Worm (Caenorhabditis elegans): ENCODE results near the gene Y111B2A.1.

DNA sequence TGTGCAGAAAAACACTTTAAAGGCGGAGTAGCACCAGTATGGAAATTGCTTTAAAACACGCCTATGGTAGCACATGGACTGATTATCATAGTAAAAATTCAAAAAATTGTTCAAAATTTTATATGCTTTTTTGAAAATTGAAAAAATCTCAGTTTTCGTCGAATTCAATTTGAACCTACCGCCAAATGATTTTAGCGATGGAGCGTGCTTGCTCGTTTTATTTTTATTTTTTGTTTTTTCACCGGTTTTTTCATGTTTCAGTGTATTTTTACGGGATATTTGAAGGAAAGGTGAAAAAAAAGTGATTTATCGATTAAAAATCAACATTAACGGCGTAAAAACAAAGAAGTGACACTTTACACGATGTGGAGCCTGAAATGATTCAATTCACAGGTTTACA, 38.5 kb upstream of the Y111B2A.1 start:
- TF ChIP-seq ama-1 (optimal IDR thresholded peaks at IDR 0.05) (no peak), snpc-4 (tag; optimal IDR thresholded peaks at IDR 0.05) (no peak), mdl-1 (tag; optimal IDR thresholded peaks at IDR 0.05) (no peak), nhr-23 (tag; optimal IDR thresholded peaks at IDR 0.05) (no peak), dmd-4 (tag; optimal IDR thresholded peaks at IDR 0.05) (no peak), unc-55 (GFP tag; optimal IDR thresholded peaks at IDR 0.05) (peak; percentile 15), unc-62 (GFP tag; optimal IDR thresholded peaks at IDR 0.05) (no peak), mab-5 (tag; optimal IDR thresholded peaks at IDR 0.05) (no peak), zag-1 (tag; optimal IDR thresholded peaks at IDR 0.05) (no peak), ZK546.5 (tag; optimal IDR thresholded peaks at IDR 0.05) (no peak), unc-39 (tag; optimal IDR thresholded peaks at IDR 0.05) (no peak), egl-27 (tag; optimal IDR thresholded peaks at IDR 0.05) (no peak)

Measured in whole organism, L2 larva.